Worm (Caenorhabditis elegans) whole organism, L1 larva: ENCODE measurements around the gene nspe-8.
A peak's percentile ranks its signal among the peaks of the same experiment; 100 is the strongest.

Source experiments
- C16A3.4 ChIP-seq: fragments of 150-350 bp; optimal IDR thresholded peaks from 2 replicates; lab custom pipeline; 2014; ENCODE audit warnings: missing biosample characterization, missing genetic modification characterization
- aly-2 ChIP-seq: fragments of 150-350 bp; optimal IDR thresholded peaks from 2 replicates; lab custom pipeline; 2014; ENCODE audit warnings: missing biosample characterization, missing genetic modification characterization
- ama-1 ChIP-seq: fragments of 150-350 bp; optimal IDR thresholded peaks from 2 replicates; lab custom pipeline; 2014
- blmp-1 ChIP-seq: fragments of 150-350 bp; optimal IDR thresholded peaks from 2 replicates; lab custom pipeline; 2014; ENCODE audit warnings: missing biosample characterization, missing genetic modification characterization
- ceh-63 ChIP-seq: fragments of 200-800 bp; sonication (Bioruptor generic); optimal IDR thresholded peaks from 2 replicates; lab custom pipeline; 2018; ENCODE audit warnings: mild to moderate bottlenecking, missing genetic modification characterization, missing compliant biosample characterization
- ceh-8 ChIP-seq: fragments of 200-800 bp; sonication (Bioruptor generic); optimal IDR thresholded peaks from 2 replicates; lab custom pipeline; 2018; ENCODE audit warnings: mild to moderate bottlenecking, missing genetic modification characterization, moderate library complexity, missing compliant biosample characterization
- ceh-82 ChIP-seq, 3 experiments: fragments of 150-350 bp in 1 of 3; sonication (generic microtip) in 2 of 3; optimal IDR thresholded peaks; 2 replicates each; lab custom pipeline; 2014 to 2017; ENCODE audit warnings: missing biosample characterization in 3 of 3, missing genetic modification characterization in 3 of 3
- ceh-90 ChIP-seq: sonication (generic microtip); optimal IDR thresholded peaks from 2 replicates; lab custom pipeline; 2016; ENCODE audit warnings: missing genetic modification characterization, missing compliant biosample characterization
- ces-1 ChIP-seq: fragments of 150-350 bp; optimal IDR thresholded peaks from 2 replicates; lab custom pipeline; 2014; ENCODE audit warnings: missing biosample characterization, missing genetic modification reagents, missing genetic modification characterization
- dpl-1 ChIP-seq, 3 experiments: fragments of 150-350 bp in 2 of 3; sonication (generic microtip) in 1 of 3; optimal IDR thresholded peaks; 2 replicates each; lab custom pipeline; 2014 to 2017; ENCODE audit warnings: missing biosample characterization in 3 of 3, missing genetic modification characterization in 3 of 3, missing genetic modification reagents in 3 of 3
- dsc-1 ChIP-seq: sonication (generic microtip); optimal IDR thresholded peaks from 2 replicates; lab custom pipeline; 2016; ENCODE audit warnings: mild to moderate bottlenecking, missing genetic modification characterization, missing compliant biosample characterization
- egl-27 ChIP-seq, 2 experiments: fragments of 150-350 bp in 1 of 2; sonication (generic microtip); optimal IDR thresholded peaks; 3 replicates each; lab custom pipeline; 2017 to 2018; ENCODE audit warnings: missing biosample characterization in 2 of 2, missing genetic modification characterization in 2 of 2, missing genetic modification reagents in 2 of 2
- elt-3 ChIP-seq, 6 experiments: fragments of 150-350 bp in 1 of 6; sonication (generic microtip); optimal IDR thresholded peaks; 2 replicates each; lab custom pipeline; 2017 to 2018; ENCODE audit warnings: missing biosample characterization in 6 of 6, missing genetic modification characterization in 6 of 6, inconsistent platforms in 1 of 6
- ets-5 ChIP-seq: fragments of 200-800 bp; sonication (Bioruptor generic); IDR thresholded peaks from 2 replicates; pipeline ENCODE4 v1.3.6; 2022; ENCODE audit warnings: missing genetic modification characterization, missing compliant biosample characterization
- fkh-10 ChIP-seq: sonication (generic microtip); optimal IDR thresholded peaks from 2 replicates; lab custom pipeline; 2017; ENCODE audit warnings: missing biosample characterization, missing genetic modification reagents, missing genetic modification characterization
- fos-1 ChIP-seq: fragments of 150-350 bp; optimal IDR thresholded peaks from 2 replicates; lab custom pipeline; 2014; ENCODE audit warnings: missing biosample characterization, missing genetic modification characterization
- hlh-17 ChIP-seq: fragments of 200-800 bp; sonication (Bioruptor generic); optimal IDR thresholded peaks from 2 replicates; lab custom pipeline; 2018; ENCODE audit warnings: missing genetic modification characterization, mild to moderate bottlenecking, missing compliant biosample characterization, moderate library complexity, borderline replicate concordance
- hpl-2 ChIP-seq: fragments of 150-350 bp; optimal IDR thresholded peaks from 2 replicates; lab custom pipeline; 2014; ENCODE audit warnings: missing biosample characterization, missing genetic modification reagents, missing genetic modification characterization
- irx-1 ChIP-seq: sonication (generic microtip); optimal IDR thresholded peaks from 2 replicates; lab custom pipeline; 2016; ENCODE audit warnings: missing genetic modification characterization, missing compliant biosample characterization
- isw-1 ChIP-seq: fragments of 200-800 bp; sonication (Bioruptor generic); IDR thresholded peaks from 2 replicates; pipeline ENCODE4 v1.3.6; 2022; ENCODE audit warnings: missing genetic modification characterization, missing compliant biosample characterization
- lin-13 ChIP-seq: fragments of 150-350 bp; optimal IDR thresholded peaks from 2 replicates; lab custom pipeline; 2014; ENCODE audit warnings: missing biosample characterization, missing genetic modification reagents, missing genetic modification characterization
- lin-15B ChIP-seq: fragments of 150-350 bp; sonication (generic microtip); optimal IDR thresholded peaks from 3 replicates; lab custom pipeline; 2014; ENCODE audit warnings: missing biosample characterization, missing genetic modification characterization
- lin-35 ChIP-seq, 2 experiments: fragments of 150-350 bp; optimal IDR thresholded peaks; 2 replicates each; lab custom pipeline; 2014; ENCODE audit warnings: missing biosample characterization in 2 of 2, missing genetic modification characterization in 2 of 2, missing genetic modification reagents in 2 of 2
- lir-3 ChIP-seq: sonication (generic microtip); optimal IDR thresholded peaks from 2 replicates; lab custom pipeline; 2016; ENCODE audit warnings: mild to moderate bottlenecking, missing genetic modification characterization, moderate library complexity, missing compliant biosample characterization; ENCODE audit not compliant: poor library complexity
- lsy-2 ChIP-seq, 2 experiments: fragments of 150-350 bp; optimal IDR thresholded peaks; 2 replicates each; lab custom pipeline; 2014; ENCODE audit warnings: missing biosample characterization in 2 of 2, missing genetic modification characterization in 2 of 2
- mab-9 ChIP-seq: fragments of 200-800 bp; sonication (Bioruptor generic); IDR thresholded peaks from 2 replicates; pipeline ENCODE4 v1.3.6; 2022; ENCODE audit warnings: missing genetic modification reagents, missing genetic modification characterization, missing compliant biosample characterization
- mdl-1 ChIP-seq, 2 experiments: fragments of 150-350 bp; optimal IDR thresholded peaks; 2 replicates each; lab custom pipeline; 2014 to 2017; ENCODE audit warnings: missing biosample characterization in 2 of 2, missing genetic modification characterization in 2 of 2, inconsistent platforms in 1 of 2
- mep-1 ChIP-seq: fragments of 150-350 bp; optimal IDR thresholded peaks from 2 replicates; lab custom pipeline; 2014; ENCODE audit warnings: missing biosample characterization, missing genetic modification characterization
- nhr-19 ChIP-seq: fragments of 200-800 bp; sonication (Bioruptor generic); conservative IDR thresholded peaks from 2 replicates; pipeline ENCODE4 v1.3.6; 2022; ENCODE audit warnings: missing genetic modification characterization, missing compliant biosample characterization
- nhr-20 ChIP-seq: sonication (generic microtip); optimal IDR thresholded peaks from 2 replicates; lab custom pipeline; 2016; ENCODE audit warnings: mild to moderate bottlenecking, missing genetic modification characterization, missing compliant biosample characterization
- nhr-237 ChIP-seq: fragments of 150-350 bp; optimal IDR thresholded peaks from 2 replicates; lab custom pipeline; 2014; ENCODE audit warnings: missing biosample characterization, missing genetic modification characterization
- nhr-28 ChIP-seq: fragments of 150-350 bp; optimal IDR thresholded peaks from 2 replicates; lab custom pipeline; 2014; ENCODE audit warnings: missing biosample characterization, missing genetic modification characterization
- nhr-71 ChIP-seq: sonication (generic microtip); optimal IDR thresholded peaks from 2 replicates; lab custom pipeline; 2016; ENCODE audit warnings: mild to moderate bottlenecking, missing genetic modification characterization, moderate library complexity, missing compliant biosample characterization
- nhr-76 ChIP-seq: sonication (generic microtip); optimal IDR thresholded peaks from 2 replicates; lab custom pipeline; 2017; ENCODE audit warnings: missing biosample characterization, missing genetic modification characterization
- nhr-77 ChIP-seq: fragments of 150-350 bp; optimal IDR thresholded peaks from 2 replicates; lab custom pipeline; 2014; ENCODE audit warnings: missing biosample characterization, missing genetic modification characterization
- nhr-84 ChIP-seq: sonication (generic microtip); optimal IDR thresholded peaks from 2 replicates; lab custom pipeline; 2017; ENCODE audit warnings: missing biosample characterization, missing genetic modification characterization
- nhr-85 ChIP-seq: sonication (generic microtip); peaks from one replicate; lab custom pipeline; 2016; ENCODE audit warnings: missing genetic modification characterization, inconsistent platforms, missing compliant biosample characterization
- pag-3 ChIP-seq: sonication (generic microtip); optimal IDR thresholded peaks from 2 replicates; lab custom pipeline; 2017; ENCODE audit warnings: missing genetic modification characterization, mild to moderate bottlenecking, missing compliant biosample characterization, antibody characterized with exemption, borderline replicate concordance; ENCODE audit not compliant: insufficient read depth
- pax-3 ChIP-seq: fragments of 200-800 bp; sonication (Bioruptor generic); optimal IDR thresholded peaks from 2 replicates; lab custom pipeline; 2018; ENCODE audit warnings: mild to moderate bottlenecking, missing genetic modification characterization, moderate library complexity, missing compliant biosample characterization
- rnt-1 ChIP-seq: sonication (generic microtip); optimal IDR thresholded peaks from 2 replicates; lab custom pipeline; 2016; ENCODE audit warnings: mild to moderate bottlenecking, missing genetic modification characterization, moderate library complexity, missing compliant biosample characterization
- skn-1 ChIP-seq: fragments of 150-350 bp; optimal IDR thresholded peaks from 2 replicates; lab custom pipeline; 2014; ENCODE audit warnings: missing biosample characterization, missing genetic modification characterization
- snpc-4 ChIP-seq: fragments of 150-350 bp; optimal IDR thresholded peaks from 2 replicates; lab custom pipeline; 2014; ENCODE audit warnings: missing biosample characterization, missing genetic modification characterization
- sox-4 ChIP-seq: sonication (generic microtip); optimal IDR thresholded peaks from 2 replicates; lab custom pipeline; 2016; ENCODE audit warnings: missing genetic modification characterization, missing compliant biosample characterization
- sptf-1 ChIP-seq: fragments of 150-350 bp; optimal IDR thresholded peaks from 2 replicates; lab custom pipeline; 2014; ENCODE audit warnings: missing biosample characterization, missing genetic modification characterization
- unc-130 ChIP-seq: fragments of 150-350 bp; optimal IDR thresholded peaks from 2 replicates; lab custom pipeline; 2017; ENCODE audit warnings: missing biosample characterization, missing genetic modification characterization, inconsistent platforms
- unc-30 ChIP-seq: sonication (generic microtip); optimal IDR thresholded peaks from 2 replicates; lab custom pipeline; 2017; ENCODE audit warnings: missing biosample characterization, missing genetic modification characterization
- unc-86 ChIP-seq: sonication (generic microtip); optimal IDR thresholded peaks from 2 replicates; lab custom pipeline; 2016; ENCODE audit warnings: missing genetic modification characterization, missing compliant biosample characterization
- unc-98 ChIP-seq: fragments of 200-800 bp; sonication (Bioruptor generic); IDR thresholded peaks from 2 replicates; pipeline ENCODE4 v1.3.6; 2022; ENCODE audit warnings: missing genetic modification characterization, missing compliant biosample characterization
- vab-15 ChIP-seq: sonication (generic microtip); optimal IDR thresholded peaks from 2 replicates; lab custom pipeline; 2017; ENCODE audit warnings: missing genotype, mild to moderate bottlenecking, missing genetic modification characterization, missing compliant biosample characterization
- xbp-1 ChIP-seq: sonication (generic microtip); optimal IDR thresholded peaks from 2 replicates; lab custom pipeline; 2016; ENCODE audit warnings: missing genetic modification characterization, missing compliant biosample characterization
- zag-1 ChIP-seq: fragments of 150-350 bp; optimal IDR thresholded peaks from 2 replicates; lab custom pipeline; 2014; ENCODE audit warnings: missing biosample characterization, missing genetic modification characterization
- ztf-11 ChIP-seq, 2 experiments: sonication (generic microtip); optimal IDR thresholded peaks; 2 replicates each; lab custom pipeline; 2016 to 2017; ENCODE audit warnings: missing genetic modification characterization in 2 of 2, missing biosample characterization in 1 of 2, missing compliant biosample characterization in 1 of 2
- ztf-4 ChIP-seq: fragments of 150-350 bp; optimal IDR thresholded peaks from 2 replicates; lab custom pipeline; 2014; ENCODE audit warnings: missing biosample characterization, missing genetic modification characterization

nspe-8 gene

DNA sequence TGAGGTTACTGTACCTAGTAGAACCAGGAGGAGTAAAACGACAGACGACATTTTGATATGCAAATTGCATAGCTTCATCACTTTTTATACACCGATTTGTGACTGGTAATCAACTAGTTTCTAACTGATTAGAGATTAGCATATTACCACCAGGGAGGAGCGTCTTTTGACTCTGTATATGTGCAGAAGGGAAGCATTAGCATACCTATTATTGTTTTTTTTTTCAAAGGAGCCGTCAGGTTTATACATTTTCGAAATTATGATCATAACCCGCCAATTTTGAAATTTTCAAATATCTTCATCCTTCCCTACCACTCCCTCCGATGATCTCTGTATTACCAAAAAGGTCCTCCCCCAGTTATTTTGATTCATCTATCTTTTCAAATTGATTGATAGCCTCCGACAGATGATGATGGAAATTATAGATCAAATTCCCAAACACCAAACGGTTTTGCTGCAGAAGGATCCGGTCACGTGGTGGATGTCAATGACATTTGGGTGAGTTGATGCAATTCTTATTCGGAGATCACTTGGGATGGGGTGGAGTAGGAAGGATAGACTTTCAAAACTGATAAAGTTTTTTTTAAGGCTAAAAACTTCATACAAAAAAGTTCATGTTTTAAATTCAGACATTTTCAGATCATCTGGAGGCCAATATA lies at the start of gene nspe-8:
Gene nspe-8 (minus strand): TSS at position 51 of the 659 bp plus-strand sequence.
- peak; percentile 90 for TF ChIP-seq nhr-20 (tag; lab: Kevin White, UChicago)
- no peak for TF ChIP-seq ces-1 (GFP tag; lab: Kevin White, UChicago)
- TF ChIP-seq skn-1 (tag; lab: Kevin White, UChicago): no peak
- no peak for TF ChIP-seq ztf-11 (tag; optimal IDR thresholded peaks at IDR 0.05; lab: Kevin White, UChicago)
- TF ChIP-seq C16A3.4 (tag; lab: Kevin White, UChicago): no peak
- TF ChIP-seq fos-1 (tag; lab: Kevin White, UChicago): no peak
- TF ChIP-seq blmp-1 (tag; lab: Kevin White, UChicago): peak; percentile 38
- no peak for TF ChIP-seq lin-13 (GFP tag; lab: Kevin White, UChicago)
- no peak for TF ChIP-seq nhr-77 (tag; lab: Kevin White, UChicago)
- TF ChIP-seq dpl-1 (GFP tag; optimal IDR thresholded peaks at IDR 0.05; lab: Kevin White, UChicago): peak in 1 of 3 experiments; percentile 34
- no peak for TF ChIP-seq nhr-237 (tag; lab: Kevin White, UChicago)
- peak in 1 of 2 experiments; percentile 65 for TF ChIP-seq lin-35 (GFP tag; optimal IDR thresholded peaks at IDR 0.05; lab: Kevin White, UChicago)
- no peak for TF ChIP-seq zag-1 (tag; lab: Kevin White, UChicago)
- no peak for TF ChIP-seq isw-1 (GFP tag; lab: Robert Waterston, UW)
- no peak for TF ChIP-seq snpc-4 (tag; lab: Kevin White, UChicago)
- no peak for TF ChIP-seq nhr-76 (tag; lab: Kevin White, UChicago)
- no peak for TF ChIP-seq ceh-63 (GFP tag; lab: Kevin White, UChicago)
- TF ChIP-seq pax-3: no peak
- TF ChIP-seq dsc-1 (tag; lab: Kevin White, UChicago): no peak
- TF ChIP-seq pag-3: no peak
- TF ChIP-seq egl-27 (tag; optimal IDR thresholded peaks at IDR 0.05; lab: Kevin White, UChicago): no peak
- no peak for TF ChIP-seq ama-1 (lab: Kevin White, UChicago)
- TF ChIP-seq mab-9 (GFP tag; lab: Robert Waterston, UW): no peak
- no peak for TF ChIP-seq lsy-2 (tag; optimal IDR thresholded peaks at IDR 0.05; lab: Kevin White, UChicago)
- no peak for TF ChIP-seq lir-3
- TF ChIP-seq mdl-1 (tag; optimal IDR thresholded peaks at IDR 0.05; lab: Kevin White, UChicago): peak in 1 of 2 experiments; percentile 15
- TF ChIP-seq elt-3 (tag; optimal IDR thresholded peaks at IDR 0.05; lab: Kevin White, UChicago): peak in 5 of 6 experiments; percentile 60 to 86 (median 75)
- no peak for TF ChIP-seq ceh-90 (tag; lab: Kevin White, UChicago)
- no peak for TF ChIP-seq hlh-17 (GFP tag; lab: Kevin White, UChicago)
- TF ChIP-seq ztf-4 (tag; lab: Kevin White, UChicago): no peak
- TF ChIP-seq ceh-8: no peak
- no peak for TF ChIP-seq ceh-82 (tag; optimal IDR thresholded peaks at IDR 0.05; lab: Kevin White, UChicago)
- TF ChIP-seq irx-1 (tag; lab: Kevin White, UChicago): no peak
- no peak for TF ChIP-seq unc-98 (GFP tag; lab: Robert Waterston, UW)
- TF ChIP-seq nhr-71 (tag; lab: Kevin White, UChicago): peak; percentile 81
- TF ChIP-seq sox-4 (tag; lab: Kevin White, UChicago): no peak
- TF ChIP-seq nhr-19 (GFP tag; lab: Robert Waterston, UW): peak; percentile 44
- TF ChIP-seq nhr-28: no peak
- peak; percentile 97 for TF ChIP-seq nhr-85
- TF ChIP-seq ets-5 (GFP tag; lab: Robert Waterston, UW): no peak
- TF ChIP-seq unc-86 (tag; lab: Kevin White, UChicago): no peak
- no peak for TF ChIP-seq lin-15B (tag; lab: Kevin White, UChicago)
- TF ChIP-seq sptf-1 (tag; lab: Kevin White, UChicago): no peak
- no peak for TF ChIP-seq hpl-2
- no peak for TF ChIP-seq unc-130 (tag; lab: Kevin White, UChicago)
- no peak for TF ChIP-seq nhr-84 (tag; lab: Kevin White, UChicago)
- TF ChIP-seq mep-1 (tag; lab: Kevin White, UChicago): no peak
- no peak for TF ChIP-seq vab-15 (tag; lab: Kevin White, UChicago)
- TF ChIP-seq unc-30 (tag; lab: Kevin White, UChicago): no peak
- no peak for TF ChIP-seq rnt-1
- TF ChIP-seq aly-2 (tag; lab: Kevin White, UChicago): no peak
- no peak for TF ChIP-seq xbp-1 (tag; lab: Kevin White, UChicago)
- no peak for TF ChIP-seq fkh-10 (GFP tag; lab: Kevin White, UChicago)
